Worm (Caenorhabditis elegans) whole organism, young adult: ENCODE data around the gene unc-79.

Experiments
- B0019.2 ChIP-seq: fragments of 200-800 bp; sonication (Bioruptor generic); conservative IDR thresholded peaks from 2 replicates; pipeline ENCODE4 v1.3.6; 2022; ENCODE audit warnings: missing genetic modification reagents, missing genetic modification characterization, missing compliant biosample characterization
- B0035.1 ChIP-seq: sonication (generic microtip); optimal IDR thresholded peaks from 2 replicates; lab custom pipeline; 2016; ENCODE audit warnings: missing genetic modification characterization, mild to moderate bottlenecking, missing compliant biosample characterization, missing genotype, missing genetic modification reagents
- B0336.3 ChIP-seq: fragments of 200-800 bp; sonication (Bioruptor generic); IDR thresholded peaks from 2 replicates; pipeline ENCODE4 v1.3.6; 2022; ENCODE audit warnings: missing genetic modification characterization, missing compliant biosample characterization
- C06A6.2 ChIP-seq: fragments of 200-800 bp; sonication (Bioruptor generic); conservative IDR thresholded peaks from 2 replicates; pipeline ENCODE4 v1.3.6; 2022; ENCODE audit warnings: missing genetic modification characterization, missing compliant biosample characterization
- D2030.7 ChIP-seq: fragments of 200-800 bp; sonication (Bioruptor generic); IDR thresholded peaks from 2 replicates; pipeline ENCODE4 v1.3.6; 2022; ENCODE audit warnings: missing genetic modification reagents, missing genetic modification characterization, missing compliant biosample characterization
- F10E7.11 ChIP-seq: sonication (generic microtip); optimal IDR thresholded peaks from 2 replicates; lab custom pipeline; 2017; ENCODE audit warnings: mild to moderate bottlenecking, missing genetic modification characterization, moderate library complexity, missing compliant biosample characterization
- F33H1.4 ChIP-seq: fragments of 200-800 bp; sonication (Bioruptor generic); IDR thresholded peaks from 2 replicates; pipeline ENCODE4 v1.3.6; 2022; ENCODE audit warnings: missing genetic modification reagents, missing genetic modification characterization, missing compliant biosample characterization
- F52B5.7 ChIP-seq: sonication (generic microtip); optimal IDR thresholded peaks from 2 replicates; lab custom pipeline; 2016; ENCODE audit warnings: mild to moderate bottlenecking, missing genetic modification characterization, missing compliant biosample characterization
- F55B11.4 ChIP-seq: sonication (generic microtip); optimal IDR thresholded peaks from 2 replicates; lab custom pipeline; 2016; ENCODE audit warnings: missing compliant biosample characterization, missing genetic modification characterization, borderline replicate concordance; ENCODE audit not compliant: insufficient read depth
- F57A8.1 ChIP-seq: fragments of 200-800 bp; sonication (Bioruptor generic); optimal IDR thresholded peaks from 2 replicates; lab custom pipeline; 2018; ENCODE audit warnings: mild to moderate bottlenecking, missing genetic modification characterization, moderate library complexity, missing compliant biosample characterization
- K11D2.4 ChIP-seq: fragments of 200-800 bp; sonication (Bioruptor generic); IDR thresholded peaks from 2 replicates; pipeline ENCODE4 v1.3.6; 2022; ENCODE audit warnings: missing genetic modification reagents, missing genetic modification characterization, missing compliant biosample characterization
- T26A5.8 ChIP-seq: sonication (generic microtip); optimal IDR thresholded peaks from 2 replicates; lab custom pipeline; 2016; ENCODE audit warnings: missing genetic modification characterization, missing compliant biosample characterization
- Y95B8A.8 ChIP-seq: fragments of 200-800 bp; sonication (Bioruptor generic); IDR thresholded peaks from 2 replicates; pipeline ENCODE4 v1.3.6; 2022; ENCODE audit warnings: missing genetic modification reagents, missing genetic modification characterization, missing compliant biosample characterization
- akir-1 ChIP-seq: fragments of 200-800 bp; sonication (Bioruptor generic); optimal IDR thresholded peaks from 2 replicates; lab custom pipeline; 2018; ENCODE audit warnings: mild to moderate bottlenecking, missing genetic modification characterization, moderate library complexity, missing compliant biosample characterization
- atf-7 ChIP-seq: sonication (generic microtip); optimal IDR thresholded peaks from 2 replicates; lab custom pipeline; 2017; ENCODE audit warnings: mild to moderate bottlenecking, missing genetic modification characterization, missing compliant biosample characterization
- attf-3 ChIP-seq: fragments of 200-800 bp; sonication (Bioruptor generic); conservative IDR thresholded peaks from 2 replicates; pipeline ENCODE4 v1.3.6; 2022; ENCODE audit warnings: missing genetic modification reagents, missing genetic modification characterization, missing compliant biosample characterization
- attf-6 ChIP-seq: fragments of 200-800 bp; sonication (Bioruptor generic); IDR thresholded peaks from 2 replicates; pipeline ENCODE4 v1.3.6; 2022; ENCODE audit warnings: missing genetic modification reagents, missing genetic modification characterization, missing compliant biosample characterization
- bed-2 ChIP-seq: fragments of 200-800 bp; sonication (Bioruptor generic); IDR thresholded peaks from 2 replicates; pipeline ENCODE4 v1.3.6; 2022; ENCODE audit warnings: missing genetic modification reagents, missing genetic modification characterization, missing compliant biosample characterization
- ccch-3 ChIP-seq: fragments of 200-800 bp; sonication (Bioruptor generic); optimal IDR thresholded peaks from 2 replicates; lab custom pipeline; 2018; ENCODE audit warnings: mild to moderate bottlenecking, missing genetic modification characterization, missing compliant biosample characterization
- cebp-1 ChIP-seq, 2 experiments: fragments of 200-800 bp in 1 of 2; sonication (Bioruptor generic) in 1 of 2; sonication (generic microtip) in 1 of 2; IDR thresholded peaks in 1 of 2; optimal IDR thresholded peaks in 1 of 2; 2 replicates each; pipeline versions ENCODE4 v1.3.6 to Lab custom; 2017 to 2022; ENCODE audit warnings: missing compliant biosample characterization in 2 of 2, missing genetic modification characterization in 2 of 2, mild to moderate bottlenecking in 1 of 2, missing genetic modification reagents in 1 of 2, moderate library complexity in 1 of 2
- cebp-2 ChIP-seq: fragments of 200-800 bp; sonication (Bioruptor generic); IDR thresholded peaks from 2 replicates; pipeline ENCODE4 v1.3.6; 2022; ENCODE audit warnings: missing genetic modification characterization, missing compliant biosample characterization
- ceh-100 ChIP-seq: fragments of 200-800 bp; sonication (Bioruptor generic); IDR thresholded peaks from 2 replicates; pipeline ENCODE4 v1.3.6; 2022; ENCODE audit warnings: missing genetic modification reagents, missing genetic modification characterization, missing compliant biosample characterization
- ceh-58 ChIP-seq: fragments of 200-800 bp; sonication (Bioruptor generic); IDR thresholded peaks from 2 replicates; pipeline ENCODE4 v1.3.6; 2022; ENCODE audit warnings: missing genetic modification characterization, missing compliant biosample characterization
- chd-7 ChIP-seq: sonication (generic microtip); optimal IDR thresholded peaks from 2 replicates; lab custom pipeline; 2016; ENCODE audit warnings: mild to moderate bottlenecking, missing genetic modification characterization, moderate library complexity, missing compliant biosample characterization
- die-1 ChIP-seq: sonication (generic microtip); optimal IDR thresholded peaks from 2 replicates; lab custom pipeline; 2016; ENCODE audit warnings: missing genotype, mild to moderate bottlenecking, missing genetic modification characterization, missing compliant biosample characterization
- dox-1 ChIP-seq: fragments of 200-800 bp; sonication (Bioruptor generic); IDR thresholded peaks from 2 replicates; pipeline ENCODE4 v1.3.6; 2022; ENCODE audit warnings: missing genetic modification reagents, missing genetic modification characterization, missing compliant biosample characterization
- egrh-3 ChIP-seq: fragments of 200-800 bp; sonication (Bioruptor generic); IDR thresholded peaks from 2 replicates; pipeline ENCODE4 v1.3.6; 2022; ENCODE audit warnings: missing genetic modification reagents, missing genetic modification characterization, missing compliant biosample characterization
- fkh-3 ChIP-seq: sonication (generic microtip); optimal IDR thresholded peaks from 2 replicates; lab custom pipeline; 2016; ENCODE audit warnings: mild to moderate bottlenecking, missing genetic modification characterization, missing compliant biosample characterization
- him-1 ChIP-seq: sonication (generic microtip); optimal IDR thresholded peaks from 2 replicates; lab custom pipeline; 2016; ENCODE audit warnings: missing genotype, missing genetic modification reagents, missing genetic modification characterization, missing compliant biosample characterization
- hsf-1 ChIP-seq: fragments of 200-800 bp; sonication (Bioruptor generic); IDR thresholded peaks from 2 replicates; pipeline ENCODE4 v1.3.6; 2022; ENCODE audit warnings: missing genetic modification reagents, missing genetic modification characterization, missing compliant biosample characterization
- lag-1 ChIP-seq: fragments of 200-800 bp; sonication (Bioruptor generic); IDR thresholded peaks from 2 replicates; pipeline ENCODE4 v1.3.6; 2022; ENCODE audit warnings: missing genetic modification reagents, missing genetic modification characterization, missing compliant biosample characterization
- lin-54 ChIP-seq: fragments of 200-800 bp; sonication (Bioruptor generic); optimal IDR thresholded peaks from 2 replicates; lab custom pipeline; 2018; ENCODE audit warnings: mild to moderate bottlenecking, missing genetic modification characterization, missing compliant biosample characterization
- lsl-1 ChIP-seq: fragments of 200-800 bp; sonication (Bioruptor generic); optimal IDR thresholded peaks from 2 replicates; lab custom pipeline; 2018; ENCODE audit warnings: mild to moderate bottlenecking, missing genetic modification characterization, moderate library complexity, missing compliant biosample characterization
- madf-10 ChIP-seq: sonication (generic microtip); optimal IDR thresholded peaks from 2 replicates; lab custom pipeline; 2016; ENCODE audit warnings: mild to moderate bottlenecking, missing genetic modification characterization, missing compliant biosample characterization
- madf-3 ChIP-seq: fragments of 200-800 bp; sonication (Bioruptor generic); IDR thresholded peaks from 2 replicates; pipeline ENCODE4 v1.3.6; 2022; ENCODE audit warnings: missing genetic modification reagents, missing genetic modification characterization, missing compliant biosample characterization
- madf-8 ChIP-seq: fragments of 200-800 bp; sonication (Bioruptor generic); conservative IDR thresholded peaks from 2 replicates; pipeline ENCODE4 v1.3.6; 2022; ENCODE audit warnings: missing genetic modification reagents, missing genetic modification characterization, missing compliant biosample characterization
- nfyb-1 ChIP-seq: fragments of 200-800 bp; sonication (Bioruptor generic); IDR thresholded peaks from 2 replicates; pipeline ENCODE4 v1.3.6; 2022; ENCODE audit warnings: missing genetic modification reagents, missing genetic modification characterization, missing compliant biosample characterization
- nhr-120 ChIP-seq: fragments of 200-800 bp; sonication (Bioruptor generic); IDR thresholded peaks from 2 replicates; pipeline ENCODE4 v1.3.6; 2022; ENCODE audit warnings: missing genetic modification characterization, missing compliant biosample characterization
- nhr-27 ChIP-seq: fragments of 200-800 bp; sonication (Bioruptor generic); optimal IDR thresholded peaks from 2 replicates; lab custom pipeline; 2018; ENCODE audit warnings: mild to moderate bottlenecking, missing genetic modification characterization, moderate library complexity, missing compliant biosample characterization
- nhr-80 ChIP-seq: sonication (generic microtip); optimal IDR thresholded peaks from 2 replicates; lab custom pipeline; 2016; ENCODE audit warnings: missing genetic modification characterization, missing compliant biosample characterization
- pbrm-1 ChIP-seq: fragments of 200-800 bp; sonication (Bioruptor generic); IDR thresholded peaks from 2 replicates; pipeline ENCODE4 v1.3.6; 2022; ENCODE audit warnings: missing genetic modification reagents, missing genetic modification characterization, missing compliant biosample characterization
- pha-4 ChIP-seq: fragments of 150-350 bp; sonication (generic microtip); optimal IDR thresholded peaks from 2 replicates; lab custom pipeline; 2014; ENCODE audit warnings: missing biosample characterization, missing genetic modification reagents, missing genetic modification characterization
- sdz-38 ChIP-seq: sonication (generic microtip); optimal IDR thresholded peaks from 2 replicates; lab custom pipeline; 2016; ENCODE audit warnings: missing genotype, missing genetic modification characterization, missing compliant biosample characterization
- tbp1 ChIP-seq: fragments of 200-800 bp; sonication (Bioruptor generic); optimal IDR thresholded peaks from 2 replicates; lab custom pipeline; 2018; ENCODE audit warnings: mild to moderate bottlenecking, missing genetic modification characterization, missing compliant biosample characterization
- zfh-2 ChIP-seq: fragments of 200-800 bp; sonication (Bioruptor generic); conservative IDR thresholded peaks from 2 replicates; pipeline ENCODE4 v1.3.6; 2022; ENCODE audit warnings: missing genetic modification reagents, missing genetic modification characterization, missing compliant biosample characterization
- ztf-25 ChIP-seq: fragments of 200-800 bp; sonication (Bioruptor generic); IDR thresholded peaks from 2 replicates; pipeline ENCODE4 v1.3.6; 2022; ENCODE audit warnings: missing genetic modification reagents, missing genetic modification characterization, missing compliant biosample characterization
- ztf-26 ChIP-seq: sonication (generic microtip); optimal IDR thresholded peaks from 2 replicates; lab custom pipeline; 2017; ENCODE audit warnings: missing genetic modification characterization, missing compliant biosample characterization
- ztf-6 ChIP-seq: fragments of 200-800 bp; sonication (Bioruptor generic); IDR thresholded peaks from 2 replicates; pipeline ENCODE4 v1.3.6; 2022; ENCODE audit warnings: missing genetic modification reagents, missing genetic modification characterization, missing compliant biosample characterization

The unc-79 gene

ce11 chrIII:4018095-4018498 is 48.3 kb upstream of the unc-79 start (continued):
- TF ChIP-seq bed-2 (GFP tag; lab: Robert Waterston, UW) (no peak), ccch-3 (GFP tag; lab: Kevin White, UChicago) (no peak), madf-3 (no peak), hsf-1 (GFP tag; lab: Robert Waterston, UW) (no peak), ceh-58 (GFP tag; lab: Robert Waterston, UW) (no peak), zfh-2 (GFP tag; lab: Robert Waterston, UW) (peak; percentile 97), madf-10 (tag; lab: Kevin White, UChicago) (peak; percentile 78), ztf-25 (GFP tag; lab: Robert Waterston, UW) (no peak), lag-1 (GFP tag; lab: Robert Waterston, UW) (no peak), sdz-38 (no peak), Y95B8A.8 (peak; percentile 48; the same call in 1 of the 2 replicates), attf-3 (no peak), B0019.2 (no peak), F57A8.1 (GFP tag; lab: Kevin White, UChicago) (no peak), pbrm-1 (GFP tag; lab: Robert Waterston, UW) (peak; percentile 53; the same call in 1 of the 2 replicates), T26A5.8 (tag; lab: Kevin White, UChicago) (no peak), nhr-120 (GFP tag; lab: Robert Waterston, UW) (no peak), F10E7.11 (no peak), ceh-100 (GFP tag; lab: Robert Waterston, UW) (no peak), K11D2.4 (GFP tag; lab: Robert Waterston, UW) (0 out of 2 replicates have a peak, but pooled peaks have one; percentile 42), him-1 (tag; lab: Kevin White, UChicago) (no peak), D2030.7 (GFP tag; lab: Robert Waterston, UW) (no peak), fkh-3 (tag; lab: Kevin White, UChicago) (no peak), attf-6 (GFP tag; lab: Robert Waterston, UW) (no peak), tbp1 (GFP tag; lab: Kevin White, UChicago) (no peak), egrh-3 (GFP tag; lab: Robert Waterston, UW) (no peak), B0035.1 (tag; lab: Kevin White, UChicago) (no peak), lin-54 (GFP tag; lab: Kevin White, UChicago) (no peak), B0336.3 (no peak), F52B5.7 (tag; lab: Kevin White, UChicago) (no peak), F33H1.4 (GFP tag; lab: Robert Waterston, UW) (no peak), pha-4 (no peak), cebp-2 (GFP tag; lab: Robert Waterston, UW) (no peak), ztf-26 (no peak), F55B11.4 (tag; lab: Kevin White, UChicago) (no peak), ztf-6 (GFP tag; lab: Robert Waterston, UW) (no peak)
- TF ChIP-seq, all 124 proteins: peak for 28

- TF ChIP-seq atf-7 (tag; lab: Kevin White, UChicago): no peak
- 0 out of 2 replicates have a peak, but pooled peaks have one; percentile 13 for TF ChIP-seq madf-8 (GFP tag; lab: Robert Waterston, UW)
- peak; percentile 28 for TF ChIP-seq nhr-27 (tag; lab: Kevin White, UChicago)
- no peak for TF ChIP-seq C06A6.2
- TF ChIP-seq ztf-6 (GFP tag; lab: Robert Waterston, UW): no peak
- TF ChIP-seq lsl-1 (GFP tag; lab: Kevin White, UChicago): no peak
- no peak for TF ChIP-seq die-1
- TF ChIP-seq B0336.3: no peak
- peak; percentile 88 for TF ChIP-seq nhr-80 (tag; lab: Kevin White, UChicago)
- TF ChIP-seq cebp-1 (GFP tag; IDR thresholded peaks at IDR 0.05; lab: Robert Waterston, UW): peak; percentile 29; the same call in 1 of the 2 replicates
- peak; percentile 60 for TF ChIP-seq cebp-1 (tag; optimal IDR thresholded peaks at IDR 0.05; lab: Kevin White, UChicago)
- no peak for TF ChIP-seq nfyb-1 (GFP tag; lab: Robert Waterston, UW)
- TF ChIP-seq dox-1 (GFP tag; lab: Robert Waterston, UW): peak; percentile 51
- no peak for TF ChIP-seq akir-1 (GFP tag; lab: Kevin White, UChicago)
- no peak for TF ChIP-seq chd-7 (tag; lab: Kevin White, UChicago)
Measured at ce11 chrIII:4018591-4019580, 47.5 kb upstream of the unc-79 start.
